Worm (Caenorhabditis elegans): ENCODE measurements around the gene madd-3.
A peak's percentile ranks its signal among the peaks of the same experiment; 100 is the strongest.

Gene madd-3

ce11 chrX:14267781-14268180, 28.7 kb downstream of the madd-3 start, which contains the start of gene del-1:
TSS of gene del-1 (plus strand) at chrX:14268081.
- no peak for TF ChIP-seq alr-1 (tag; optimal IDR thresholded peaks at IDR 0.05; ENCODE audit: borderline replicate concordance)
- TF ChIP-seq unc-98 (GFP tag; IDR thresholded peaks at IDR 0.05), result no peak
- TF ChIP-seq nhr-85 (tag), result no peak
- no peak for TF ChIP-seq zag-1 (tag; optimal IDR thresholded peaks at IDR 0.05)
- no peak for TF ChIP-seq mef-2 (tag; optimal IDR thresholded peaks at IDR 0.05)
- TF ChIP-seq pag-3 (tag; optimal IDR thresholded peaks at IDR 0.05; ENCODE audit: borderline replicate concordance, insufficient read depth), result no peak
- TF ChIP-seq unc-86 (tag; optimal IDR thresholded peaks at IDR 0.05), result no peak
- no peak for TF ChIP-seq aha-1 (tag; optimal IDR thresholded peaks at IDR 0.05)

- TF ChIP-seq efl-1 (optimal IDR thresholded peaks at IDR 0.05), result no peak
- TF ChIP-seq efl-1 (GFP tag; optimal IDR thresholded peaks at IDR 0.05 in 1 of 2), result no peak
- TF ChIP-seq Y116A8C.19 (tag; optimal IDR thresholded peaks at IDR 0.05; ENCODE audit: borderline replicate concordance), result no peak
- TF ChIP-seq blmp-1 (tag; optimal IDR thresholded peaks at IDR 0.05), result no peak
- TF ChIP-seq ceh-63 (GFP tag; optimal IDR thresholded peaks at IDR 0.05), result no peak
- TF ChIP-seq ceh-88 (GFP tag; IDR thresholded peaks at IDR 0.05), result no peak
- no peak for TF ChIP-seq hpl-2 (GFP tag; optimal IDR thresholded peaks at IDR 0.05)
- TF ChIP-seq mep-1 (tag; optimal IDR thresholded peaks at IDR 0.05), result no peak
- no peak for TF ChIP-seq F16B12.6 (tag; optimal IDR thresholded peaks at IDR 0.05)
These were observed 29.3 kb downstream of the madd-3 start for ce11 chrX:14267170-14267569.

- TF ChIP-seq unc-86 (tag; optimal IDR thresholded peaks at IDR 0.05), result no peak
- TF ChIP-seq Y116A8C.19 (tag; optimal IDR thresholded peaks at IDR 0.05; ENCODE audit: borderline replicate concordance), result no peak
- no peak for TF ChIP-seq pax-3 (tag; optimal IDR thresholded peaks at IDR 0.05)
- no peak for TF ChIP-seq fkh-8 (tag; optimal IDR thresholded peaks at IDR 0.05)
- TF ChIP-seq alr-1 (tag; optimal IDR thresholded peaks at IDR 0.05; ENCODE audit: borderline replicate concordance), result no peak
- TF ChIP-seq skn-1 (tag; optimal IDR thresholded peaks at IDR 0.05), result no peak
- no peak for TF ChIP-seq lin-14 (GFP tag; optimal IDR thresholded peaks at IDR 0.05)
- no peak for TF ChIP-seq efl-1 (optimal IDR thresholded peaks at IDR 0.05)
- no peak for TF ChIP-seq efl-1 (GFP tag; optimal IDR thresholded peaks at IDR 0.05 in 1 of 2)
- TF ChIP-seq C04F5.9 (tag; optimal IDR thresholded peaks at IDR 0.05), result no peak
These were observed 33.0 kb downstream of the madd-3 start, which contains the start of gene E02H4.8 for ce11 chrX:14263473-14263872. TSS of gene E02H4.8 (minus strand) at chrX:14263573.

- TF ChIP-seq fkh-8 (tag; optimal IDR thresholded peaks at IDR 0.05) (no peak), dsc-1 (tag; optimal IDR thresholded peaks at IDR 0.05) (no peak), ceh-8 (GFP tag; optimal IDR thresholded peaks at IDR 0.05) (no peak), blmp-1 (tag; optimal IDR thresholded peaks at IDR 0.05) (no peak), unc-86 (tag; optimal IDR thresholded peaks at IDR 0.05) (no peak), F16B12.6 (tag; optimal IDR thresholded peaks at IDR 0.05) (no peak), lir-3 (tag; optimal IDR thresholded peaks at IDR 0.05; ENCODE audit: poor library complexity) (no peak), C34B4.2 (tag; optimal IDR thresholded peaks at IDR 0.05) (no peak), nhr-77 (tag; optimal IDR thresholded peaks at IDR 0.05) (no peak), skn-1 (tag; optimal IDR thresholded peaks at IDR 0.05) (no peak), zip-4 (GFP tag; optimal IDR thresholded peaks at IDR 0.05) (no peak), unc-62 (GFP tag; optimal IDR thresholded peaks at IDR 0.05) (no peak), ztf-4 (tag; optimal IDR thresholded peaks at IDR 0.05) (no peak), ceh-63 (GFP tag; optimal IDR thresholded peaks at IDR 0.05) (no peak), tbx-2 (tag; optimal IDR thresholded peaks at IDR 0.05) (no peak), nhr-71 (tag; optimal IDR thresholded peaks at IDR 0.05) (no peak), snu-23 (GFP tag; optimal IDR thresholded peaks at IDR 0.05) (no peak), nhr-12 (tag; optimal IDR thresholded peaks at IDR 0.05) (no peak), lin-39 (tag; optimal IDR thresholded peaks at IDR 0.05) (no peak), unc-98 (GFP tag; IDR thresholded peaks at IDR 0.05) (no peak)
These were observed 38.8 kb downstream of the madd-3 start, which contains the start of gene E02H4.4 for ce11 chrX:14257661-14258060. TSS of gene E02H4.4 (plus strand) at chrX:14257961.

ce11 chrX:14255973-14256372, 40.5 kb downstream of the madd-3 start, which contains the start of gene E02H4.7:
TSS of gene E02H4.7 (plus strand) at chrX:14256273.
- TF ChIP-seq lir-3 (tag; optimal IDR thresholded peaks at IDR 0.05; ENCODE audit: poor library complexity) (no peak), zag-1 (tag; optimal IDR thresholded peaks at IDR 0.05) (no peak), ceh-63 (GFP tag; optimal IDR thresholded peaks at IDR 0.05) (no peak), rnt-1 (tag; optimal IDR thresholded peaks at IDR 0.05) (no peak), sptf-1 (tag; optimal IDR thresholded peaks at IDR 0.05) (no peak), efl-1 (optimal IDR thresholded peaks at IDR 0.05) (no peak), efl-1 (GFP tag; optimal IDR thresholded peaks at IDR 0.05 in 1 of 2) (peak in 1 of 2 experiments; percentile 68), pqm-1 (tag; optimal IDR thresholded peaks at IDR 0.05) (no peak), elt-2 (tag; optimal IDR thresholded peaks at IDR 0.05) (peak; percentile 43), mdl-1 (tag; optimal IDR thresholded peaks at IDR 0.05) (no peak), nhr-84 (tag; optimal IDR thresholded peaks at IDR 0.05) (no peak), ceh-82 (tag; optimal IDR thresholded peaks at IDR 0.05) (no peak)
